Worm (Caenorhabditis elegans): ENCODE results near the gene ess-2.

Gene ess-2

ce11 chrIII:8443557-8444131, 46.5 kb downstream of the ess-2 start, which contains the start of gene ufbp-1 (continued):
- peak; percentile 87 for TF ChIP-seq T20F7.1 (GFP tag; optimal IDR thresholded peaks at IDR 0.05)
- TF ChIP-seq snpc-1.2 (GFP tag; IDR thresholded peaks at IDR 0.05), result peak; percentile 70
- peak; percentile 85; the same call in 1 of the 2 replicates for TF ChIP-seq pha-4 (GFP tag; IDR thresholded peaks at IDR 0.05)
- TF ChIP-seq pha-4 (tag; optimal IDR thresholded peaks at IDR 0.05), result peak; percentile 81
- TF ChIP-seq nhr-48 (tag; optimal IDR thresholded peaks at IDR 0.05), result peak; percentile 18
- peak; percentile 84 for TF ChIP-seq nhr-42 (GFP tag; IDR thresholded peaks at IDR 0.05)
- no peak for TF ChIP-seq fkh-10 (GFP tag; optimal IDR thresholded peaks at IDR 0.05)
- peak; percentile 89 for TF ChIP-seq dve-1 (tag; optimal IDR thresholded peaks at IDR 0.05; ENCODE audit: insufficient read depth)
- TF ChIP-seq ztf-11 (tag; optimal IDR thresholded peaks at IDR 0.05), result no peak
- TF ChIP-seq zip-2 (tag; optimal IDR thresholded peaks at IDR 0.05), result peak; percentile 38
- peak; percentile 82 for TF ChIP-seq ctbp-1 (GFP tag; IDR thresholded peaks at IDR 0.05)
- TF ChIP-seq Y48G9A.11 (GFP tag; IDR thresholded peaks at IDR 0.05), result peak; percentile 79
- 0 out of 2 replicates have a peak, but pooled peaks have one; percentile 77 for TF ChIP-seq zip-11 (GFP tag; IDR thresholded peaks at IDR 0.05)
- peak; percentile 87; the same call in 1 of the 2 replicates for TF ChIP-seq T26A8.4 (GFP tag; IDR thresholded peaks at IDR 0.05)
- TF ChIP-seq hlh-11 (tag; optimal IDR thresholded peaks at IDR 0.05), result peak; percentile 83
- no peak for TF ChIP-seq daf-12 (tag; optimal IDR thresholded peaks at IDR 0.05)
- TF ChIP-seq nhr-10 (tag; optimal IDR thresholded peaks at IDR 0.05), result no peak
- TF ChIP-seq zfp-3 (GFP tag; conservative IDR thresholded peaks at IDR 0.05), result peak; percentile 96
- peak; percentile 37; the same call in 1 of the 2 replicates for TF ChIP-seq ZK337.2 (GFP tag; IDR thresholded peaks at IDR 0.05)
- no peak for TF ChIP-seq jun-1 (tag; optimal IDR thresholded peaks at IDR 0.05)
- TF ChIP-seq rbr-2 (tag; optimal IDR thresholded peaks at IDR 0.05), result peak; percentile 26
- peak; percentile 81 for TF ChIP-seq lim-7 (GFP tag; IDR thresholded peaks at IDR 0.05)
- peak; percentile 79 for TF ChIP-seq php-3 (GFP tag; IDR thresholded peaks at IDR 0.05)
- TF ChIP-seq daf-19 (GFP tag; conservative IDR thresholded peaks at IDR 0.05), result peak; percentile 85
- 0 out of 2 replicates have a peak, but pooled peaks have one; percentile 23 for TF ChIP-seq daf-8 (GFP tag; IDR thresholded peaks at IDR 0.05)
- peak; percentile 61 for TF ChIP-seq dpl-1 (GFP tag; optimal IDR thresholded peaks at IDR 0.05)
- no peak for TF ChIP-seq ceh-20 (GFP tag; IDR thresholded peaks at IDR 0.05)
- peak; percentile 85 for TF ChIP-seq mes-2 (tag; optimal IDR thresholded peaks at IDR 0.05; ENCODE audit: poor library complexity, severe bottlenecking)
- TF ChIP-seq lir-3 (tag; optimal IDR thresholded peaks at IDR 0.05), result no peak
- TF ChIP-seq arid-1 (GFP tag; conservative IDR thresholded peaks at IDR 0.05), result peak; percentile 82
- peak; percentile 49 for TF ChIP-seq mxl-3 (GFP tag; optimal IDR thresholded peaks at IDR 0.05)
- TF ChIP-seq Y5F2A.4 (GFP tag; optimal IDR thresholded peaks at IDR 0.05), result peak; percentile 77
- TF ChIP-seq lsy-2 (tag; optimal IDR thresholded peaks at IDR 0.05), result peak in 1 of 2 experiments; percentile 93
- TF ChIP-seq hmg-1.1 (GFP tag; IDR thresholded peaks at IDR 0.05), result peak; percentile 70
- no peak for TF ChIP-seq dmd-8 (GFP tag; IDR thresholded peaks at IDR 0.05)
- TF ChIP-seq aly-2 (tag; optimal IDR thresholded peaks at IDR 0.05), result peak; percentile 72
- TF ChIP-seq Y75B8A.6 (GFP tag; IDR thresholded peaks at IDR 0.05), result peak; percentile 52; the same call in 1 of the 2 replicates
- no peak for TF ChIP-seq tag-97 (GFP tag; IDR thresholded peaks at IDR 0.05)
- peak; percentile 14 for TF ChIP-seq nhr-28 (tag; optimal IDR thresholded peaks at IDR 0.05)
- TF ChIP-seq egl-43 (GFP tag; IDR thresholded peaks at IDR 0.05), result 0 out of 2 replicates have a peak, but pooled peaks have one; percentile 54

ce11 chrIII:8441298-8441697, 48.9 kb downstream of the ess-2 start:
- TF ChIP-seq D1046.2 (GFP tag; IDR thresholded peaks at IDR 0.05), result 0 out of 2 replicates have a peak, but pooled peaks have one; percentile 16
- peak; percentile 10; the same call in 1 of the 2 replicates for TF ChIP-seq lin-38 (GFP tag; IDR thresholded peaks at IDR 0.05)
- 0 out of 2 replicates have a peak, but pooled peaks have one; percentile 28 for TF ChIP-seq nhr-42 (GFP tag; IDR thresholded peaks at IDR 0.05)
